Worm (Caenorhabditis elegans) whole organism, young adult: ENCODE results near the gene ckb-2.

ENCODE experiments used
- B0019.2 ChIP-seq: fragments of 200-800 bp; sonication (Bioruptor generic); conservative IDR thresholded peaks from 2 replicates; pipeline ENCODE4 v1.3.6; 2022; ENCODE audit warnings: missing genetic modification reagents, missing genetic modification characterization, missing compliant biosample characterization
- F10E7.11 ChIP-seq: sonication (generic microtip); optimal IDR thresholded peaks from 2 replicates; lab custom pipeline; 2017; ENCODE audit warnings: mild to moderate bottlenecking, missing genetic modification characterization, moderate library complexity, missing compliant biosample characterization
- F33H1.4 ChIP-seq: fragments of 200-800 bp; sonication (Bioruptor generic); IDR thresholded peaks from 2 replicates; pipeline ENCODE4 v1.3.6; 2022; ENCODE audit warnings: missing genetic modification reagents, missing genetic modification characterization, missing compliant biosample characterization
- F37B4.10 ChIP-seq: fragments of 200-800 bp; sonication (Bioruptor generic); IDR thresholded peaks from 2 replicates; pipeline ENCODE4 v1.3.6; 2022; ENCODE audit warnings: missing genetic modification characterization, missing compliant biosample characterization
- ZK185.1 ChIP-seq: sonication (generic microtip); optimal IDR thresholded peaks from 2 replicates; lab custom pipeline; 2016; ENCODE audit warnings: mild to moderate bottlenecking, missing genetic modification characterization, missing compliant biosample characterization; ENCODE audit not compliant: poor library complexity, severe bottlenecking
- ama-1 ChIP-seq, 3 experiments: fragments of 150-350 bp in 1 of 3; sonication (generic microtip) in 2 of 3; optimal IDR thresholded peaks; 2 replicates each; lab custom pipeline; 2014 to 2018; ENCODE audit warnings: missing biosample characterization in 2 of 3, missing genetic modification characterization in 2 of 3, missing genetic modification reagents in 2 of 3
- aptf-2 ChIP-seq: fragments of 200-800 bp; sonication (Bioruptor generic); conservative IDR thresholded peaks from 2 replicates; pipeline ENCODE4 v1.3.6; 2022; ENCODE audit warnings: missing genetic modification reagents, missing genetic modification characterization, missing compliant biosample characterization
- atf-7 ChIP-seq: sonication (generic microtip); optimal IDR thresholded peaks from 2 replicates; lab custom pipeline; 2017; ENCODE audit warnings: mild to moderate bottlenecking, missing genetic modification characterization, missing compliant biosample characterization
- cebp-1 ChIP-seq, 2 experiments: fragments of 200-800 bp in 1 of 2; sonication (Bioruptor generic) in 1 of 2; sonication (generic microtip) in 1 of 2; IDR thresholded peaks in 1 of 2; optimal IDR thresholded peaks in 1 of 2; 2 replicates each; pipeline versions ENCODE4 v1.3.6 to Lab custom; 2017 to 2022; ENCODE audit warnings: missing compliant biosample characterization in 2 of 2, missing genetic modification characterization in 2 of 2, mild to moderate bottlenecking in 1 of 2, missing genetic modification reagents in 1 of 2, moderate library complexity in 1 of 2
- ceh-100 ChIP-seq: fragments of 200-800 bp; sonication (Bioruptor generic); IDR thresholded peaks from 2 replicates; pipeline ENCODE4 v1.3.6; 2022; ENCODE audit warnings: missing genetic modification reagents, missing genetic modification characterization, missing compliant biosample characterization
- dox-1 ChIP-seq: fragments of 200-800 bp; sonication (Bioruptor generic); IDR thresholded peaks from 2 replicates; pipeline ENCODE4 v1.3.6; 2022; ENCODE audit warnings: missing genetic modification reagents, missing genetic modification characterization, missing compliant biosample characterization
- efl-1 ChIP-seq: fragments of 150-350 bp; optimal IDR thresholded peaks from 2 replicates; lab custom pipeline; 2014; ENCODE audit warnings: missing biosample characterization, missing genetic modification reagents, missing genetic modification characterization
- hmg-1.2 ChIP-seq: fragments of 200-800 bp; sonication (Bioruptor generic); IDR thresholded peaks from 2 replicates; pipeline ENCODE4 v1.3.6; 2022; ENCODE audit warnings: missing genetic modification reagents, missing genetic modification characterization, missing compliant biosample characterization
- hmg-20 ChIP-seq: fragments of 200-800 bp; sonication (Bioruptor generic); IDR thresholded peaks from 2 replicates; pipeline ENCODE4 v1.3.6; 2022; ENCODE audit warnings: missing genetic modification reagents, missing genetic modification characterization, missing compliant biosample characterization
- lin-26 ChIP-seq: fragments of 200-800 bp; sonication (Bioruptor generic); IDR thresholded peaks from 2 replicates; pipeline ENCODE4 v1.3.6; 2022; ENCODE audit warnings: missing genetic modification reagents, missing genetic modification characterization, missing compliant biosample characterization
- lin-35 ChIP-seq, 3 experiments: fragments of 150-350 bp in 2 of 3; sonication (generic microtip) in 1 of 3; optimal IDR thresholded peaks; 2 replicates each; lab custom pipeline; 2014 to 2018; ENCODE audit warnings: missing biosample characterization in 3 of 3, missing genetic modification characterization in 3 of 3, missing genetic modification reagents in 3 of 3
- lin-40 ChIP-seq: sonication (generic microtip); optimal IDR thresholded peaks from 2 replicates; lab custom pipeline; 2016; ENCODE audit warnings: missing genetic modification characterization, mild to moderate bottlenecking, missing compliant biosample characterization, missing genotype, missing genetic modification reagents
- lin-54 ChIP-seq: fragments of 200-800 bp; sonication (Bioruptor generic); optimal IDR thresholded peaks from 2 replicates; lab custom pipeline; 2018; ENCODE audit warnings: mild to moderate bottlenecking, missing genetic modification characterization, missing compliant biosample characterization
- lsl-1 ChIP-seq: fragments of 200-800 bp; sonication (Bioruptor generic); optimal IDR thresholded peaks from 2 replicates; lab custom pipeline; 2018; ENCODE audit warnings: mild to moderate bottlenecking, missing genetic modification characterization, moderate library complexity, missing compliant biosample characterization
- lsy-27 ChIP-seq: sonication (generic microtip); optimal IDR thresholded peaks from 2 replicates; lab custom pipeline; 2017; ENCODE audit warnings: missing genetic modification characterization, mild to moderate bottlenecking, missing compliant biosample characterization, antibody characterized with exemption, missing genotype, borderline replicate concordance; ENCODE audit not compliant: insufficient read depth
- madf-6 ChIP-seq: fragments of 200-800 bp; sonication (Bioruptor generic); IDR thresholded peaks from 2 replicates; pipeline ENCODE4 v1.3.6; 2022; ENCODE audit warnings: missing genetic modification reagents, missing genetic modification characterization, missing compliant biosample characterization
- mcd-1 ChIP-seq: fragments of 200-800 bp; sonication (Bioruptor generic); IDR thresholded peaks from 2 replicates; pipeline ENCODE4 v1.3.6; 2022; ENCODE audit warnings: missing genetic modification reagents, missing genetic modification characterization, missing compliant biosample characterization
- mel-28 ChIP-seq: sonication (generic microtip); optimal IDR thresholded peaks from 2 replicates; lab custom pipeline; 2016; ENCODE audit warnings: borderline replicate concordance, mild to moderate bottlenecking, missing genetic modification characterization, missing compliant biosample characterization
- nhr-80 ChIP-seq: sonication (generic microtip); optimal IDR thresholded peaks from 2 replicates; lab custom pipeline; 2016; ENCODE audit warnings: missing genetic modification characterization, missing compliant biosample characterization
- pbrm-1 ChIP-seq: fragments of 200-800 bp; sonication (Bioruptor generic); IDR thresholded peaks from 2 replicates; pipeline ENCODE4 v1.3.6; 2022; ENCODE audit warnings: missing genetic modification reagents, missing genetic modification characterization, missing compliant biosample characterization
- rec-8 ChIP-seq, 2 experiments: sonication (generic microtip); optimal IDR thresholded peaks; 2 replicates each; lab custom pipeline; 2016; ENCODE audit warnings: mild to moderate bottlenecking in 2 of 2, missing genetic modification characterization in 2 of 2, missing genetic modification reagents in 2 of 2, missing genotype in 2 of 2, missing biosample characterization in 1 of 2, missing compliant biosample characterization in 1 of 2, moderate library complexity in 1 of 2
- snpc-1.1 ChIP-seq: sonication (generic microtip); optimal IDR thresholded peaks from 2 replicates; lab custom pipeline; 2017; ENCODE audit warnings: missing genetic modification characterization, mild to moderate bottlenecking, missing compliant biosample characterization, antibody characterized with exemption, moderate library complexity, missing genotype, missing genetic modification reagents; ENCODE audit not compliant: insufficient read depth
- snpc-1.3 ChIP-seq: sonication (generic microtip); optimal IDR thresholded peaks from 2 replicates; lab custom pipeline; 2017; ENCODE audit warnings: missing genetic modification characterization, mild to moderate bottlenecking, missing compliant biosample characterization, antibody characterized with exemption, moderate library complexity, missing genotype, missing genetic modification reagents; ENCODE audit not compliant: insufficient read depth
- snpc-4 ChIP-seq, 5 experiments: fragments of 150-350 bp in 1 of 5; sonication (generic microtip) in 4 of 5; optimal IDR thresholded peaks; 2 replicates each; lab custom pipeline; 2014 to 2018; ENCODE audit warnings: missing genetic modification characterization in 5 of 5, missing biosample characterization in 3 of 5, antibody characterized with exemption in 2 of 5, mild to moderate bottlenecking in 2 of 5, missing compliant biosample characterization in 2 of 5, missing genotype in 2 of 5, moderate library complexity in 2 of 5, missing genetic modification reagents in 1 of 5
- tlf-1 ChIP-seq: fragments of 200-800 bp; sonication (Bioruptor generic); optimal IDR thresholded peaks from 2 replicates; lab custom pipeline; 2018; ENCODE audit warnings: mild to moderate bottlenecking, missing genetic modification characterization, missing compliant biosample characterization
- unc-130 ChIP-seq: sonication (generic microtip); optimal IDR thresholded peaks from 2 replicates; lab custom pipeline; 2016; ENCODE audit warnings: missing genetic modification reagents, missing genetic modification characterization, missing compliant biosample characterization
- zfh-2 ChIP-seq: fragments of 200-800 bp; sonication (Bioruptor generic); conservative IDR thresholded peaks from 2 replicates; pipeline ENCODE4 v1.3.6; 2022; ENCODE audit warnings: missing genetic modification reagents, missing genetic modification characterization, missing compliant biosample characterization
- ztf-22 ChIP-seq: fragments of 200-800 bp; sonication (Bioruptor generic); optimal IDR thresholded peaks from 2 replicates; lab custom pipeline; 2018; ENCODE audit warnings: mild to moderate bottlenecking, missing genetic modification characterization, moderate library complexity, missing compliant biosample characterization

ckb-2 gene

ce11 chrIII:4332543-4333042 is 35.2 kb upstream of the ckb-2 start, which contains the start of gene cdk-12:
Gene cdk-12, plus strand, starts transcription at chrIII:4332992.
- TF ChIP-seq F37B4.10 (GFP tag; lab: Robert Waterston, UW) (no peak), ama-1 (optimal IDR thresholded peaks at IDR 0.05; lab: Kevin White, UChicago) (no peak), ama-1 (GFP tag; optimal IDR thresholded peaks at IDR 0.05; lab: Kevin White, UChicago) (no peak), lsy-27 (no peak), hmg-1.2 (peak; percentile 93), dox-1 (peak; percentile 37; the same call in 1 of the 2 replicates), snpc-4 (GFP tag; optimal IDR thresholded peaks at IDR 0.05; lab: Kevin White, UChicago) (no peak), snpc-4 (tag; optimal IDR thresholded peaks at IDR 0.05; lab: Kevin White, UChicago) (no peak), snpc-1.3 (peak; percentile 60), lin-54 (GFP tag; lab: Kevin White, UChicago) (no peak), aptf-2 (GFP tag; lab: Robert Waterston, UW) (no peak), nhr-80 (tag; lab: Kevin White, UChicago) (peak; percentile 7), mcd-1 (GFP tag; lab: Robert Waterston, UW) (no peak), lin-26 (no peak), snpc-1.1 (tag; lab: Kevin White, UChicago) (no peak), pbrm-1 (no peak)

DNA sequence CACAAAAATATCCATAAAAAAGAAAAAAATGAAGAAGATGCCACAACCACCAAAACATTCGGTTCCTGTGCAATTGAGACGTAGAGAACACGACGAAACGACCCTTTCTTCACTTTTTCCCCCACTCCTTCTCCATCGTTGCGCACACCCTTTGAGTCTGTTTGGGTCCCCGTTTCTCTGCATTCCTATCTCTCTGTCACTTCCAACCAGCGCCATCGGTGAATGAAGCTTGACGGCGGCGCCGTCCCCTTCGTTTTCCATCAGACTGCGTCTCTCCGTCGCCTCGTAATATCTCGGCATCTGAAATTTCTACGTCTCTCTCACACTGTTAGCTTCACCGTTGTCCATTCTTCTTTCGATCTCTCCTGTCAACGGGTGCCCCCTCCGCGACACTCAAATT is 32.1 kb upstream of the ckb-2 start:
- TF ChIP-seq tlf-1 (GFP tag; lab: Kevin White, UChicago) (no peak), cebp-1 (GFP tag; IDR thresholded peaks at IDR 0.05; lab: Robert Waterston, UW) (no peak), cebp-1 (tag; optimal IDR thresholded peaks at IDR 0.05; lab: Kevin White, UChicago) (peak; percentile 34), hmg-1.2 (peak; percentile 59; the same call in 1 of the 2 replicates), B0019.2 (GFP tag; lab: Robert Waterston, UW) (no peak), atf-7 (tag; lab: Kevin White, UChicago) (no peak), ceh-100 (GFP tag; lab: Robert Waterston, UW) (no peak), lin-35 (GFP tag; optimal IDR thresholded peaks at IDR 0.05; lab: Kevin White, UChicago) (peak in 1 of 3 experiments; percentile 28), rec-8 (tag; optimal IDR thresholded peaks at IDR 0.05; lab: Kevin White, UChicago) (no peak), lsl-1 (GFP tag; lab: Kevin White, UChicago) (no peak), mel-28 (tag; lab: Kevin White, UChicago) (no peak), F10E7.11 (tag; lab: Kevin White, UChicago) (no peak), zfh-2 (peak; percentile 87), efl-1 (GFP tag; lab: Kevin White, UChicago) (no peak), lin-40 (tag; lab: Kevin White, UChicago) (peak; percentile 26)

ce11 chrIII:4343070-4343469 is 24.7 kb upstream of the ckb-2 start, which contains the start of the genes B0285.3 and lcmt-1:
Gene B0285.3, minus strand, starts transcription at chrIII:4343336.
Gene lcmt-1, plus strand, starts transcription at chrIII:4343446.
- 0 out of 2 replicates have a peak, but pooled peaks have one; percentile 39 for TF ChIP-seq F33H1.4 (GFP tag; lab: Robert Waterston, UW)
- TF ChIP-seq hmg-20 (GFP tag; lab: Robert Waterston, UW) = no peak
- TF ChIP-seq ztf-22 (GFP tag; lab: Kevin White, UChicago) = no peak
- peak; percentile 82 for TF ChIP-seq ZK185.1 (tag; lab: Kevin White, UChicago)
- no peak for TF ChIP-seq ceh-100 (GFP tag; lab: Robert Waterston, UW)
- peak; percentile 20; the same call in 1 of the 2 replicates for TF ChIP-seq madf-6 (GFP tag; lab: Robert Waterston, UW)
- no peak for TF ChIP-seq rec-8 (tag; optimal IDR thresholded peaks at IDR 0.05; lab: Kevin White, UChicago)
- TF ChIP-seq unc-130 (GFP tag; lab: Kevin White, UChicago) = peak; percentile 21
- TF ChIP-seq, all 124 proteins: peak for 4
